Worm (Caenorhabditis elegans): ENCODE data around the gene ZK262.20.

DNA sequence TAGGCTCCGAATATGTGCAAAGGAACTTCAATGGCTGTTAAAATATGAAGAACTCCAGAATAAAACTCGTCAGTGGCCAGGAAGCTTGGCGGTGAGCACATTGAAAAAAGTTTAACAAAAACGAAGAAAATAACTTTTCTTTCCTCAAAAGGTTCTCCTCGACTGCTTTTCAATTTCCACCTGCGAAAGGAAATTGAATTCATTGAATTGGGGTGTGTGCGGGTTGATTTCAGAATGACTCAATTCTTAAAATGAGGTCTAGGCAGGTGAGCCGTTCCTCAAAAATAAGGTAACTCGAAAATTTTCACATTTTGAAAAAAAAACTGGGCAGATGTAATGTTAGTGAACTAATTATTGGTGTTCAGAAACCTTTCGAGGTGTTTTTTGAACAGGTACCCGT is 38.6 kb upstream of the ZK262.20 start, which contains the start of gene srh-182:
- TF ChIP-seq ama-1 (optimal IDR thresholded peaks at IDR 0.05) (no peak), aly-1 (tag; optimal IDR thresholded peaks at IDR 0.05) (no peak), hmg-4 (GFP tag; optimal IDR thresholded peaks at IDR 0.05) (no peak), scrt-1 (GFP tag; IDR thresholded peaks at IDR 0.05) (no peak), tra-4 (tag; optimal IDR thresholded peaks at IDR 0.05) (no peak), sea-1 (GFP tag; conservative IDR thresholded peaks at IDR 0.05) (no peak), hnd-1 (tag; optimal IDR thresholded peaks at IDR 0.05) (no peak), ceh-13 (GFP tag; optimal IDR thresholded peaks at IDR 0.05) (no peak), hmbx-1 (tag; optimal IDR thresholded peaks at IDR 0.05) (no peak), ceh-36 (tag; optimal IDR thresholded peaks at IDR 0.05) (no peak), B0310.2 (tag; optimal IDR thresholded peaks at IDR 0.05) (no peak), flt-1 (GFP tag; IDR thresholded peaks at IDR 0.05) (no peak), F13C5.2 (tag; optimal IDR thresholded peaks at IDR 0.05) (no peak), tbx-11 (GFP tag; IDR thresholded peaks at IDR 0.05) (no peak)

Data from whole organism, early embryonic.